Worm (Caenorhabditis elegans) whole organism, L1 larva: ENCODE data around the gene C25D7.15.

Experiments used
- hpl-2 ChIP-seq: fragments of 150-350 bp; optimal IDR thresholded peaks from 2 replicates; lab custom pipeline; 2014; ENCODE audit warnings: missing biosample characterization, missing genetic modification reagents, missing genetic modification characterization
- jun-1 ChIP-seq: fragments of 150-350 bp; optimal IDR thresholded peaks from 2 replicates; lab custom pipeline; 2014; ENCODE audit warnings: missing biosample characterization, missing genetic modification reagents, missing genetic modification characterization
- lin-39 ChIP-seq: fragments of 150-350 bp; optimal IDR thresholded peaks from 2 replicates; lab custom pipeline; 2014; ENCODE audit warnings: missing biosample characterization, missing genetic modification reagents, missing genetic modification characterization
- lsy-2 ChIP-seq, 2 experiments: fragments of 150-350 bp; optimal IDR thresholded peaks; 2 replicates each; lab custom pipeline; 2014; ENCODE audit warnings: missing biosample characterization in 2 of 2, missing genetic modification characterization in 2 of 2
- nhr-76 ChIP-seq: sonication (generic microtip); optimal IDR thresholded peaks from 2 replicates; lab custom pipeline; 2017; ENCODE audit warnings: missing biosample characterization, missing genetic modification characterization
- skn-1 ChIP-seq: fragments of 150-350 bp; optimal IDR thresholded peaks from 2 replicates; lab custom pipeline; 2014; ENCODE audit warnings: missing biosample characterization, missing genetic modification characterization
- unc-62 ChIP-seq: fragments of 150-350 bp; optimal IDR thresholded peaks from 2 replicates; lab custom pipeline; 2014; ENCODE audit warnings: missing biosample characterization, missing genetic modification reagents, missing genetic modification characterization
- zag-1 ChIP-seq: fragments of 150-350 bp; optimal IDR thresholded peaks from 2 replicates; lab custom pipeline; 2014; ENCODE audit warnings: missing biosample characterization, missing genetic modification characterization
- ztf-4 ChIP-seq: fragments of 150-350 bp; optimal IDR thresholded peaks from 2 replicates; lab custom pipeline; 2014; ENCODE audit warnings: missing biosample characterization, missing genetic modification characterization

- TF ChIP-seq ztf-4 (tag; lab: Kevin White, UChicago) (no peak), lin-39 (no peak), zag-1 (tag; lab: Kevin White, UChicago) (no peak), nhr-76 (tag; lab: Kevin White, UChicago) (no peak), jun-1 (tag; lab: Kevin White, UChicago) (peak; percentile 29), lsy-2 (tag; optimal IDR thresholded peaks at IDR 0.05; lab: Kevin White, UChicago) (peak; percentile 68 to 70), unc-62 (no peak), skn-1 (tag; lab: Kevin White, UChicago) (peak; percentile 38), hpl-2 (GFP tag; lab: Kevin White, UChicago) (no peak)
Measured at ce11 chrV:15082291-15082690, 22.7 kb downstream of the C25D7.15 start, which contains the start of the genes C01G10.10 and C01G10.9.
